Worm (Caenorhabditis elegans) whole organism, L1 larva: ENCODE data around the gene syx-2.

ENCODE experiments used
- dpl-1 ChIP-seq, 3 experiments: fragments of 150-350 bp in 2 of 3; sonication (generic microtip) in 1 of 3; optimal IDR thresholded peaks; 2 replicates each; lab custom pipeline; 2014 to 2017; ENCODE audit warnings: missing biosample characterization in 3 of 3, missing genetic modification characterization in 3 of 3, missing genetic modification reagents in 3 of 3
- lin-35 ChIP-seq, 2 experiments: fragments of 150-350 bp; optimal IDR thresholded peaks; 2 replicates each; lab custom pipeline; 2014; ENCODE audit warnings: missing biosample characterization in 2 of 2, missing genetic modification characterization in 2 of 2, missing genetic modification reagents in 2 of 2
- nhr-20 ChIP-seq: sonication (generic microtip); optimal IDR thresholded peaks from 2 replicates; lab custom pipeline; 2016; ENCODE audit warnings: mild to moderate bottlenecking, missing genetic modification characterization, missing compliant biosample characterization
- zag-1 ChIP-seq: fragments of 150-350 bp; optimal IDR thresholded peaks from 2 replicates; lab custom pipeline; 2014; ENCODE audit warnings: missing biosample characterization, missing genetic modification characterization

- TF ChIP-seq nhr-20 (no peak), zag-1 (no peak), dpl-1 (GFP tag; optimal IDR thresholded peaks at IDR 0.05; lab: Kevin White, UChicago) (no peak), lin-35 (GFP tag; optimal IDR thresholded peaks at IDR 0.05; lab: Kevin White, UChicago) (no peak)
Observed at ce11 chrX:13946693-13947583, 13.0 kb upstream of the syx-2 start.
